Worm (Caenorhabditis elegans) whole organism, early embryonic: Measurements from ENCODE around the gene sod-5.
A peak's percentile ranks its signal among the peaks of the same experiment; 100 is the strongest.

ENCODE experiments used
- B0310.2 ChIP-seq: sonication (generic microtip); optimal IDR thresholded peaks from 2 replicates; lab custom pipeline; 2016; ENCODE audit warnings: mild to moderate bottlenecking, missing genetic modification characterization, missing compliant biosample characterization
- F13C5.2 ChIP-seq: sonication (generic microtip); optimal IDR thresholded peaks from 2 replicates; lab custom pipeline; 2017; ENCODE audit warnings: mild to moderate bottlenecking, missing genetic modification characterization, inconsistent platforms, missing compliant biosample characterization
- aly-1 ChIP-seq: sonication (generic microtip); optimal IDR thresholded peaks from 2 replicates; lab custom pipeline; 2016; ENCODE audit warnings: missing genetic modification characterization, missing compliant biosample characterization
- ama-1 ChIP-seq: fragments of 150-350 bp; optimal IDR thresholded peaks from 2 replicates; lab custom pipeline; 2014
- ceh-13 ChIP-seq: fragments of 200-800 bp; sonication (Bioruptor generic); optimal IDR thresholded peaks from 2 replicates; lab custom pipeline; 2018; ENCODE audit warnings: mild to moderate bottlenecking, missing genetic modification characterization, missing compliant biosample characterization
- ceh-36 ChIP-seq: sonication (generic microtip); optimal IDR thresholded peaks from 2 replicates; lab custom pipeline; 2016; ENCODE audit warnings: missing genetic modification characterization, inconsistent platforms, missing compliant biosample characterization
- ets-7 ChIP-seq: sonication (generic microtip); optimal IDR thresholded peaks from 2 replicates; lab custom pipeline; 2016; ENCODE audit warnings: missing genotype, missing genetic modification characterization, missing compliant biosample characterization
- flt-1 ChIP-seq: fragments of 200-800 bp; sonication (Bioruptor generic); IDR thresholded peaks from 2 replicates; pipeline ENCODE4 v1.3.6; 2022; ENCODE audit warnings: missing genetic modification characterization, missing compliant biosample characterization
- hmbx-1 ChIP-seq: sonication (generic microtip); optimal IDR thresholded peaks from 2 replicates; lab custom pipeline; 2016; ENCODE audit warnings: mild to moderate bottlenecking, missing genetic modification characterization, missing compliant biosample characterization
- hmg-4 ChIP-seq: fragments of 200-800 bp; sonication (Bioruptor generic); optimal IDR thresholded peaks from 2 replicates; lab custom pipeline; 2018; ENCODE audit warnings: mild to moderate bottlenecking, missing genetic modification characterization, missing compliant biosample characterization
- hnd-1 ChIP-seq: sonication (generic microtip); optimal IDR thresholded peaks from 2 replicates; lab custom pipeline; 2016; ENCODE audit warnings: missing genetic modification characterization, missing compliant biosample characterization
- pes-1 ChIP-seq: fragments of 200-800 bp; sonication (Bioruptor generic); IDR thresholded peaks from 2 replicates; pipeline ENCODE4 v1.3.6; 2022; ENCODE audit warnings: missing genetic modification reagents, missing genetic modification characterization, missing compliant biosample characterization
- scrt-1 ChIP-seq: fragments of 200-800 bp; sonication (Bioruptor generic); IDR thresholded peaks from 2 replicates; pipeline ENCODE4 v1.3.6; 2022; ENCODE audit warnings: missing genetic modification characterization, missing compliant biosample characterization
- sea-1 ChIP-seq: fragments of 200-800 bp; sonication (Bioruptor generic); conservative IDR thresholded peaks from 2 replicates; pipeline ENCODE4 v1.3.6; 2022; ENCODE audit warnings: missing genetic modification characterization, missing compliant biosample characterization
- tbx-11 ChIP-seq: fragments of 200-800 bp; sonication (Bioruptor generic); IDR thresholded peaks from 2 replicates; pipeline ENCODE4 v1.3.6; 2022; ENCODE audit warnings: missing genetic modification characterization, missing compliant biosample characterization
- tbx-37 ChIP-seq: fragments of 200-800 bp; sonication (Bioruptor generic); conservative IDR thresholded peaks from 2 replicates; pipeline ENCODE4 v1.3.6; 2022; ENCODE audit warnings: missing genetic modification reagents, missing genetic modification characterization, missing compliant biosample characterization
- tra-4 ChIP-seq: sonication (generic microtip); optimal IDR thresholded peaks from 2 replicates; lab custom pipeline; 2017; ENCODE audit warnings: missing genetic modification characterization, missing compliant biosample characterization

The sod-5 gene

DNA sequence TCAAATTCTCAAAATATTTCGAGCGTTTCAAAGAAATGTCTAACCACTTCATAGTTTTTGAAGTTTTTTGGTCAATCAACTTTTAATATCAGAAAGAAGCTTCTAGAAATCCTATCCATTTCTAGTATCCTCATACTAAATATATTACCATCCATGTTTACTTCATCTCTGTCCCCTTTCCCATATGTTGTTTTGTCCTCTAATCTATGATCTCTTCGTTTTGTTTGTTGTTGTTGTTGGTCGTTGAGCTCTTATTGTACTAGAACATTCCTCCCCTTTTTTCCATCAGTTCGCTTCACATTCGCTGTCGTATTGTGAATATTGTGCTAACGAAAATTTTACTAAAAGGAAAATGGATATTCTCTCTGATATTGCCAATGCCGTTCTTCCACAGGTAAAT is at the start of gene sod-5:
sod-5 (plus strand) TSS at position 301 of the 400 bp plus-strand sequence.
- TF ChIP-seq hnd-1 (no peak), ceh-36 (tag; lab: Kevin White, UChicago) (no peak)

DNA sequence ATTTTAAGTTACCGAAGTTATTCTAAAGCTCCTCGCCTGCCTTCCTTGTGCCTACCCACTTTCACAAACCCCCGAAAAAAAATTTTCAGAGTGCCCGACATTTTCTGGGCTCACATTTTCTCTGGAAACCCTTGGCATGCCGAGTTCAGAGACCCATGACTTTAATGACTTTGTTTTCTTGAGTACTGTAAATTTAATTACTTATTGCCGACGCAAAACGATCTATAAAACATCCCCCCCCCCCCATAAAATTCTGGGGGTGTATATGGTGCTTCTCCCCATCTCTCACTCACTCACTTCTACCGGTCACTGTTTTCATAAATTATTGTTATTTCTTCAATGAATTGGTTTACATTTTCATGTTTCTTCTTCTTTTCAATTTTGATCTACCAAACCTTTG is 49.5 kb upstream of the sod-5 start, which contains the start of gene try-9:
try-9 (plus strand) TSS at position 301 of the 400 bp plus-strand sequence.
- TF ChIP-seq tbx-37 (GFP tag; lab: Robert Waterston, UW) (no peak), flt-1 (GFP tag; lab: Robert Waterston, UW) (no peak), sea-1 (no peak), aly-1 (tag; lab: Kevin White, UChicago) (no peak), scrt-1 (GFP tag; lab: Robert Waterston, UW) (no peak)

DNA sequence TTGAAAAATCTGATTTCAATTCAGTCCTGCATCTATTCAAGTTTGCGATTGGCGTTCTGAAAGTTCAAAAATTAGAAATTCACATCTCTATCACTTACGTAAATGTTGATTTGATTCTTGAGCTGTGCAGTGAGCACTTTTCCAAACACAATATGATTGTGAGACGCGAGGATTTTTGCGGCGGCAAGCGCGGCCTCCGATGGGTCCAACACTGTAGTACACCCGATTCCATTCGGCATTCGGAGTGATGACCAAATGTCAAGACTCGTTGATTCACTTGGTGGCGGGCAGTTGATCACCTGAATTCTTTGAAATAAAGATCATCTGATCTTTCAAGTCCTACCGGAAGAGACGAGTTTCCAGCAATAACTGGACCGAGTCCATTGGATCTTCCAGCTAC is 47.7 kb upstream of the sod-5 start:
- TF ChIP-seq ceh-13 (GFP tag; lab: Kevin White, UChicago) (no peak), tbx-37 (GFP tag; lab: Robert Waterston, UW) (no peak), sea-1 (no peak), ets-7 (tag; lab: Kevin White, UChicago) (no peak), aly-1 (tag; lab: Kevin White, UChicago) (no peak), hmbx-1 (tag; lab: Kevin White, UChicago) (no peak), B0310.2 (no peak), scrt-1 (GFP tag; lab: Robert Waterston, UW) (no peak), tbx-11 (GFP tag; lab: Robert Waterston, UW) (no peak), F13C5.2 (tag; lab: Kevin White, UChicago) (no peak), hmg-4 (GFP tag; lab: Kevin White, UChicago) (no peak), pes-1 (GFP tag; lab: Robert Waterston, UW) (no peak), ceh-36 (tag; lab: Kevin White, UChicago) (no peak), flt-1 (GFP tag; lab: Robert Waterston, UW) (no peak)

DNA sequence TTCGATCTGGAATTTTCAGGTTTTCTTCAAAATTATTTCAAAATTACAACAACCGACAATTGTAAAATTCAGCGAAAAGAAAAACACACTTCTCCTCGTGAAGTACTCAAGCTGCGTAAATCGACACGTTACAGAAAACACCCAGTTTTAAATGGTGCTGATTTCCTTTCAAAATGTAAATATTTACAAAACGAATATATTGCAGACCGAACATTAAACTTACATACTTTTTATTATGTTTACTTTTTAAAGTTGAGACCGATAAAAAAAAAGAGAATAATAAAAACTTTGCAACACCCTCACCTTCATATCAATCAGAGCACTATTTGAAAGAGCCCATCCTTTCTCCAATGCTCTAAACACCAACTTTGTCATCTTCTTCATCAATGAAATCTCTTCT is 46.6 kb upstream of the sod-5 start:
- no peak for TF ChIP-seq F13C5.2 (tag; lab: Kevin White, UChicago)
- no peak for TF ChIP-seq ceh-36 (tag; lab: Kevin White, UChicago)
- TF ChIP-seq tbx-11 (GFP tag; lab: Robert Waterston, UW), result no peak
- no peak for TF ChIP-seq B0310.2
- no peak for TF ChIP-seq aly-1 (tag; lab: Kevin White, UChicago)
- TF ChIP-seq ets-7 (tag; lab: Kevin White, UChicago), result no peak
- no peak for TF ChIP-seq hmbx-1 (tag; lab: Kevin White, UChicago)
- no peak for TF ChIP-seq flt-1 (GFP tag; lab: Robert Waterston, UW)
- no peak for TF ChIP-seq sea-1
- no peak for TF ChIP-seq scrt-1 (GFP tag; lab: Robert Waterston, UW)
- TF ChIP-seq pes-1 (GFP tag; lab: Robert Waterston, UW), result no peak

DNA sequence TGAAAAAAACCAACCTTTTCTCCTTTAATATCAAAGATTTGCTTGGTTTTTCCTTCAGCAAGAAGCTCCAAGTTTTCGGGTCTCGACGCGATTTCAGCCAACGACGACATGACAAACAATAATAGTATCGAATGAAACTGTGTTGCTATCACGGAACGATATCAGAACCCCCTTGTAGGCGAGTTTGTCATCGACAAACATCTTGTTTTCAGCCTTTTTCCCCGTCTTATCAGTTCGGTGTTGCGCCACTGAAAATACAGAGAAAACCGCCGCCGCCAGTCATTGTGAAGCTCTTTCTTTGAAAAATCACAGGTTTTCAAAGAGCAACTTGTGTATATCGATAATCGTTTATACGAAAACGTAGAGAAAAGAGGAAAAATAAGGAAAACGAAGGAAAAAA is 45.0 kb upstream of the sod-5 start, which contains the start of gene paic-1:
paic-1 (minus strand) TSS at position 120 of the 400 bp plus-strand sequence.
- TF ChIP-seq pes-1 (GFP tag; lab: Robert Waterston, UW) (0 out of 2 replicates have a peak, but pooled peaks have one; percentile 0), ceh-36 (tag; lab: Kevin White, UChicago) (no peak), tra-4 (no peak)

DNA sequence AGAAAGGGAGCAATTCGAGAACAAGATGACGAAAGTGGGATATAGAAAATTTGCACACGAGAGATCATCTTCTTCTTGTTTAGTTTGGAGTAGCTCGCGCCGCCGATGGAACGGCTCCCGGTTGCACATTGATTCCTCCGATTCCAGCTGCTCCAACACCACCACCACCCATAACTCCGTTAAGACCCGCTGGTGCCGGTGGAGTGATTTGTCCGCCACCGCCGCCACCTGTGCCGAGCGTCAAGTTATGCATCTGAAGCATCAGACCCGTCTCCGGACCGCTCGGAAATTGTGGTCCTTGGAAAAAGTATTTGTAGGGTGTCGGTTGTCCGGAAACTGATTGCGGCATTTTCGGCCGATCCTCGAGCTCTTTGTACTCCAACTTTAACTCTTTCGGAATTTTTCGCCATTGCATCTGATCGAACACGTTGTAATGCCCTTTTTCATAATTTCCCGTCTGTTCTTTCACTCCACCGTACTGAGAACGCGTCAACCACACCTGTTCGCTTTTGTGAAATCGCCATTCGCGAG is 44.5 kb upstream of the sod-5 start:
- TF ChIP-seq aly-1 (tag; lab: Kevin White, UChicago), result no peak
- no peak for TF ChIP-seq ets-7 (tag; lab: Kevin White, UChicago)
- TF ChIP-seq ceh-36 (tag; lab: Kevin White, UChicago), result no peak
- TF ChIP-seq tra-4, result no peak
- no peak for TF ChIP-seq B0310.2
- TF ChIP-seq tbx-11 (GFP tag; lab: Robert Waterston, UW), result no peak
- TF ChIP-seq ceh-13 (GFP tag; lab: Kevin White, UChicago), result no peak
- no peak for TF ChIP-seq scrt-1 (GFP tag; lab: Robert Waterston, UW)
- no peak for TF ChIP-seq hnd-1
- TF ChIP-seq hmbx-1 (tag; lab: Kevin White, UChicago), result no peak
- TF ChIP-seq F13C5.2 (tag; lab: Kevin White, UChicago), result no peak
- no peak for TF ChIP-seq pes-1 (GFP tag; lab: Robert Waterston, UW)
- TF ChIP-seq flt-1 (GFP tag; lab: Robert Waterston, UW), result no peak
- TF ChIP-seq tbx-37 (GFP tag; lab: Robert Waterston, UW), result no peak
- TF ChIP-seq ama-1 (lab: Kevin White, UChicago), result no peak
- no peak for TF ChIP-seq hmg-4 (GFP tag; lab: Kevin White, UChicago)
- TF ChIP-seq sea-1, result no peak

DNA sequence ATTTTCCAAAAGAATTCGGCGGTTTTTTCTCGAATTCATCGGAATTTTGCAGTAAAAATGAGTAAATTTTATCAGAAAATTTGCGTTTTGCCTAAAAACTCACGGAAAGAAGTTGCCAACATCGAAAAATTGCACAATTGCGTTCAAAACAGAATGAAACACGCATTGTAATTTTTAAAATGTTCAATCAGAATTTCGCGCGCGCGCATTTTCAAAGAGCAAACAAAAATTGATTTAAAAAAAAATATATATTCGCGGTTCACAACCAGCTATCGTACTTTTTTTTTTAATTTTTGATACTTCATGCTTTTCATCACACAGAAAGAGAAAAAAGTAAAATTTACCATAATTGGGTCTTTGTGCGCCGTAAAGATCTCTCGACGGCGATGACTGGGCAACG is 42.5 kb upstream of the sod-5 start:
- TF ChIP-seq tra-4 (no peak), flt-1 (GFP tag; lab: Robert Waterston, UW) (no peak), hmbx-1 (tag; lab: Kevin White, UChicago) (no peak), scrt-1 (GFP tag; lab: Robert Waterston, UW) (no peak), F13C5.2 (tag; lab: Kevin White, UChicago) (no peak), ets-7 (tag; lab: Kevin White, UChicago) (no peak), B0310.2 (no peak), tbx-37 (GFP tag; lab: Robert Waterston, UW) (no peak), sea-1 (no peak)
